Fruit fly (Drosophila melanogaster) whole organism: ENCODE data around the gene Cow.

Source experiments
- CG8478 ChIP-seq: fragments of >200 bp; optimal IDR thresholded peaks from 2 replicates; lab custom pipeline; 2018; ENCODE audit warnings: inconsistent platforms
- Dll ChIP-seq: fragments of >200 bp; optimal IDR thresholded peaks from 2 replicates; lab custom pipeline; 2017
- EcR ChIP-seq, 2 experiments: fragments of >200 bp; optimal IDR thresholded peaks; 2 replicates each; lab custom pipeline; 2017; ENCODE audit warnings: missing biosample characterization in 2 of 2, missing genetic modification characterization in 2 of 2, missing genetic modification reagents in 2 of 2
- pan ChIP-seq: fragments of >200 bp; optimal IDR thresholded peaks from 2 replicates; lab custom pipeline; 2017
- psq ChIP-seq: fragments of >200 bp; optimal IDR thresholded peaks from 2 replicates; lab custom pipeline; 2017
- usp ChIP-seq: fragments of >200 bp; optimal IDR thresholded peaks from 2 replicates; lab custom pipeline; 2017; ENCODE audit warnings: missing biosample characterization, missing genetic modification characterization, mixed read lengths

The Cow gene

DNA sequence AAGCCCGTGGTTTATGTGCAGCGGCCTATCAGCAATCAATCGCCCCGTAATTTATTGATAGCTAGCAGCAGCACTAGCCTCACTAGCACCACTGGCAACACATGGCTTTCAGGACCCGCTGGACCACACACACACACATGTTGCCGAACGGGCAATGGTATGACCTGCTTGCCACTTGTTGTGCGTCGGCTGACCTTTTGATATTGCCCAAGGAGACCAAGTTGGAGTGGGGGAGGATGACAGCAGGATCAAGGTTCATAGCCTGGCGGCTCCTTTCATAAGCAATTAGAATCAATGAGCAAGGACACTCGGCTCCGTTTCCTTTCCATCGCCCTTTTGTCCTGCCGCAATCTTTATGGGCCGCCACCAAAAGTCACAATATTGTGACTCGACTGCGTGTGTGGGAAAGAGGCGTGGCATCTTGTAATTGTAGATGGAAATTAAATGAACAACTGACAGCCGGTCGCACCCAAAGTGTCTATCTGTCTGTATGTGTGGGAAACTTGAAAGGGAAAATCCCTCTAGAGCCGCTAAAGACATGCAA, 18.9 kb upstream of the Cow start:
- TF ChIP-seq usp (GFP tag; lab: Kevin White, UChicago) (no peak), Dll (no peak), EcR (GFP tag; optimal IDR thresholded peaks at IDR 0.05; lab: Kevin White, UChicago) (no peak), psq (lab: Kevin White, UChicago) (no peak)

DNA sequence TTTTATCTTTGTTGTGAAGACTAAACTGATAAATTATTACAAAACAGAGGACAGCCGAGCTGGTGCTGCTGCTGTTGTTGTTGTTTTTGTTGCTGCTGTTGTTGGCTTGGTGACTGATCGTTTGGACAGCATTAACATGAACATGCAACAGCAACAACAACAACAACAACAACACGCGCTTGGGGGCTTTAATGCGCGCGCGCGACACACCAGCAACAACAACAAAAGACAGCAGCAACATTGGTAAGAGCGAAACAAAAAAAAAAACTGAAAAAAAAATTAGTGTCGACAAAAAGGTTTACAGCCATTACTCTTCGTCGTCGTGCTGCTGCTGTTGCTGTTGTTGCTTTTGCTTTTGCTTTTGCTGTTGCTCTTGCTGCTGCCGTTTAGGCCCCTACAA, 18.4 kb upstream of the Cow start:
- TF ChIP-seq CG8478 (lab: Kevin White, UChicago) (no peak), EcR (GFP tag; optimal IDR thresholded peaks at IDR 0.05; lab: Kevin White, UChicago) (no peak), usp (GFP tag; lab: Kevin White, UChicago) (no peak), Dll (no peak), pan (lab: Kevin White, UChicago) (no peak), psq (lab: Kevin White, UChicago) (no peak)

DNA sequence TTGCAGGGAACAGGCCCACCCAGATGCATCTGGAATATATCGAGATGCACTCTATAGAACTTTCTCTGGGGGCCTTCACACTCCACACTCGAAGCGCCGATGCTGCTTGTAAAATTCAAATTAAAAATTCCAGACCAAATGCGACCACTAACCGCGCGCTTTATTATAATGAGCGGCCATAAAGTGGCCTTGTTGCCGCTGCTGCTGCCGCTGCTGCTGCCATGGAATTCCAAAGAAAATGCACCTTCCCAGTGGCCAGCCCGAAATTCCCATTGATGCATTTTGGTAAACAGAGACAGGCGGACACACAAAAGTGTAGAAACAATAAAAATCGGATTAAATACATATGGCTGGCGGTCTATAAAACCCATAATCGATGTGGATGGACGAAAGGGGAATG, 17.7 kb upstream of the Cow start:
- TF ChIP-seq pan (lab: Kevin White, UChicago) (no peak), Dll (no peak), psq (lab: Kevin White, UChicago) (no peak), EcR (GFP tag; optimal IDR thresholded peaks at IDR 0.05; lab: Kevin White, UChicago) (no peak), usp (GFP tag; lab: Kevin White, UChicago) (no peak), CG8478 (lab: Kevin White, UChicago) (no peak)

DNA sequence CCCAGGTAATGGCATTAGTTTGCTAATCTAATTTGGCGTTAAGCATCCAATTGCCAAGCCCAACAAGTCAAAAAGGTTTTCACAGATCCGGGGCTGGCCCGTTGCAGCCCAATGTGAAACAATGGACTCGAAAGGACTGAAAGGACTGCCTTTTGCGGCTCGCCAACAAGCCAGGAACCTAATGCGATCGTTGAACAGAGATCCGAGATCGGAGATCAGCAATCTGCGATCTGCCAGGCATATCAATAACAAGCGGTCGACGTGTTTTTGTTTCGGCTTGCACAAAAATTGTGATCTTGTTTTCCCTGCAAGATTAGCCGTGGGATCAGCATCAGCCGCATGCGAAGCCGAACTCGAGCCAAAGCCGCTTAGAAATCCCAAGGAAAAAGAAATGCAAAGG, 17.1 kb upstream of the Cow start:
- TF ChIP-seq psq (lab: Kevin White, UChicago) (no peak), EcR (GFP tag; optimal IDR thresholded peaks at IDR 0.05; lab: Kevin White, UChicago) (no peak), usp (GFP tag; lab: Kevin White, UChicago) (no peak), pan (lab: Kevin White, UChicago) (no peak), Dll (no peak), CG8478 (lab: Kevin White, UChicago) (no peak)

DNA sequence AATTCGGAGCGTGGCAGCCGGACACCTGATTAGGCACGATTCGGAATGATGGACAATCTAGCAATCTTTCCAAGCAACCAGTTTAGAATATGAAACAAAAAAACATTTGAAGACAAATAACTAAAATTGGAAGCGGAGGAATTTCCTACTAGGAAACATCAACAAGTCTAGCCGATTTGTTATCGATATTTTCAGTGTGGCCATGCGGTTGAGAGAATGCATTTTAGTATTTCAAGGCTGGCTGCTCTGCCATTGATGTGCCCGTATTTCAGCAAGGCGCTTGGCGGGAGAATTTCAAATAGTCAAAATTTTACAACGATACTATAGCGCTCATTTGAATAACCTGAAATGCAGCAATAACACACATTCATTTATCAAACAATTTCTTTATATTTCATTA, 15.3 kb upstream of the Cow start, which contains the start of gene CG31457:
Gene CG31457, minus strand, starts transcription at position 186 of the 400 bp plus-strand sequence.
- TF ChIP-seq pan (lab: Kevin White, UChicago) (no peak), usp (GFP tag; lab: Kevin White, UChicago) (no peak), CG8478 (lab: Kevin White, UChicago) (no peak), EcR (GFP tag; optimal IDR thresholded peaks at IDR 0.05; lab: Kevin White, UChicago) (no peak), Dll (no peak), psq (lab: Kevin White, UChicago) (no peak)

DNA sequence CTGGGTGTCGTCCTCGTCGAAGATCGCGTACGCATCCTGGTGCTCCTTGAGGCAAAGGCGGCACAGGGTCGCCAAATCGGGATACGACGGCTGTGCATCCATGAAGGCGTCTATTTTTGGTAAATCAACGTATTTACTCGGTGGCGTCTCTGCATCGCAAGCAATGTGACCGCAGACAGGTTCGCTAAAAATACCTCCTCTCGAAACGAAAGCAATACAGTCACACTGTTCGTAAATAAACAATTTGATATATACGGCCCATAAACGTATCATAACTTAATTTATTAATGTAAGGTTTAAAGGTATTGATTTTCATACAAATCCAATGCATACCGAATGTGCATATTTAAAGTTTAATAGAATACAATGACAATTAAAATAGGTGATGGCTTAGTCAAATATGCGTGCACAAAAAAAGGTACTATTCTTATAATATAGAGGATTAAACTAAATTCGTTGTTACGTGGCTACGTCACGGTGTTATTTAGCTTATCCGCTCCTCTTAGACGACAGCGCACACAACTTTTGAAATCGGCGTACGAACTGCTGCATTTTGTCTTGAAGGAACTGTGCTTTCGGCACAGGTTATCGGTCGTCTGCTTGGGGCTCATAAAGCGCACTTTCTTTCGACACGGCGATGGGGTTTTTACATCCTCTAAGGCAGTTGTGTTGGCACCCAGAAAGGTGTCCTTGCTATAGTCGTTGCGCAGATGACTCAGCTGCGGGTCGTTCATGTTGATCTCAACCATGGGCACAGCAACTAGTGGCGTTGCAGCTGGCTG, 13.9 kb upstream of the Cow start, which contains the start of gene CG31365:
Gene CG31365, minus strand, starts transcription at position 182 of the 782 bp plus-strand sequence.
- TF ChIP-seq CG8478 (lab: Kevin White, UChicago) (no peak), psq (lab: Kevin White, UChicago) (no peak), usp (GFP tag; lab: Kevin White, UChicago) (no peak)

DNA sequence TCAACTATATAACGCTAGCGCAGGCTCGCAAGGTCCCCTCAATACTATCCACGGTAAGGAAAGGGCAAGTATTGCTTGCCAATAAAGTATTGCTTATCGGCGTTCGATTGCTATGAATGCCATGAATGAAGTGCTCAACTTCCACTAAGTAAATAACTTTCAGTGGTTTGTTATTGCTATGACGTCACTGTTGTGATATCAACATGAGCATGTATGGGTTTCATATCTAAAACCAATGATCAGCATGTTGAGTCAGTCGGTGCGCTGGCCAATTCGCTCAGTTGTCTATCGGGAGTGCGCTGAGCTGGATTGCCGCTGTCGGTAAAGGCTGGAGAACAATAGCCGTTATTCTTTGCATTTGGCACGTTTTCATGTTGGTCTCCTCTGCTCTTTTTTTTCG, 8.4 kb upstream of the Cow start:
- no peak for TF ChIP-seq Dll
- TF ChIP-seq pan (lab: Kevin White, UChicago): no peak
- no peak for TF ChIP-seq CG8478 (lab: Kevin White, UChicago)
- no peak for TF ChIP-seq psq (lab: Kevin White, UChicago)
- no peak for TF ChIP-seq EcR (GFP tag; optimal IDR thresholded peaks at IDR 0.05; lab: Kevin White, UChicago)
- no peak for TF ChIP-seq usp (GFP tag; lab: Kevin White, UChicago)

DNA sequence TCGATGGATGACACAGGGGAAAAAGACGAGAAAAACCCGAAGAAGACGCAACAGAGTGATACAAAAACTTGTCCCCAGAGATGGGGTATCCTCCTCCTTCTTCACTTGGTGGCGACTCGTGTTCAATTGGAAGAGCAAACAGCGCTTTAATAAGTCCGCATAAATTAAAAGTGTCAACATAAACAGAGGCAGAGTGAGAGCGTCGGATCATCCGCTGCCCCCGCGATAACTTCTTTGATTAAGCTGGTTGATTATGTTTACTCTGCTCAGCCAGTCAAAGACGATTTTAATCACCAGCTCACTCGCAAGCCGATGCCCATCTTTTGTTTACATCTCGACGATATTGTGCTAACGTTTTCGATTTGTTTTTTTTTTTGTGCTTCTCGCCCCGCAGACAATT, 7.3 kb upstream of the Cow start:
- no peak for TF ChIP-seq psq (lab: Kevin White, UChicago)
- no peak for TF ChIP-seq CG8478 (lab: Kevin White, UChicago)
- no peak for TF ChIP-seq pan (lab: Kevin White, UChicago)
- no peak for TF ChIP-seq Dll
- no peak for TF ChIP-seq EcR (GFP tag; optimal IDR thresholded peaks at IDR 0.05; lab: Kevin White, UChicago)
- no peak for TF ChIP-seq usp (GFP tag; lab: Kevin White, UChicago)

DNA sequence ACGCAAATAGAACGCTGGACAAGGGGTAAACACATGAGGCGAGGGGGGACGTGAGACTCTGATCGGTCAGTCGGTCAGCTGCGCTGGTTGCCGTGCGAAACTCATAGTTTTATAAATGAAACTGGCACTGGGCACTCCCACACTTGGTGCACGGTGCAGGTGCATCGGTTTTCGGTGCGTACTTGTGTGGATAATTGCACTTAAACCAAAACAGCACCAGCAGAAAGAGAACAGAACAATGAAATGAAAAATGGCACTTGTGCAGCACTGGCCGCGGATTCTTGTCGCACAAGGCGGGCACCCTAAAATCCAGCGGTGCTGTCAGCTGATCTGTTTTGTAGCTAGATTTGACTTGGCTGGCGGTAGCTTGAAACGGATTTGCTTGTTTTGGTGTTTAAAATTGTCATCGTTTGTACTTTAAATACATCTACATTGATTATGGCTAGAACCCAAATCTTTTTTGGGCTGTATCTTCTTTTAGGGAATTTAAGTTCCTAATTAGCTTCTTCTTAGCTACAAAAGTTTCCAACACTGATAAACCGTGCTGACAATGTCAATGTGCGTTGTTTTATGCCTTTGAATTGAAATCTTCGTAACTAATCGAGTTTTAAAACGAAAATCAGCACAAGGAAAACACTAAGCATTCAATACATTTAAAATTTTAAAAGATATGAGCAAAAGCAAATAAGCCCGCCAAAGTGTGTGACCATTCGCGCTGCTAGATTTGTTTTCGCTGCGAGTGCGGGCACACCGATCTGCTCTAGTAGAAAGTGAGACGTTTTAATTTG, 5.3 kb upstream of the Cow start, which contains the start of the genes Rassf and CenB1A:
Gene Rassf, minus strand, starts transcription at position 249 of the 788 bp plus-strand sequence.
Gene CenB1A, plus strand, starts transcription at position 718 of the 788 bp plus-strand sequence.
- TF ChIP-seq Dll (no peak), CG8478 (lab: Kevin White, UChicago) (no peak), usp (GFP tag; lab: Kevin White, UChicago) (no peak), pan (lab: Kevin White, UChicago) (no peak), psq (lab: Kevin White, UChicago) (no peak), EcR (GFP tag; optimal IDR thresholded peaks at IDR 0.05; lab: Kevin White, UChicago) (no peak)

DNA sequence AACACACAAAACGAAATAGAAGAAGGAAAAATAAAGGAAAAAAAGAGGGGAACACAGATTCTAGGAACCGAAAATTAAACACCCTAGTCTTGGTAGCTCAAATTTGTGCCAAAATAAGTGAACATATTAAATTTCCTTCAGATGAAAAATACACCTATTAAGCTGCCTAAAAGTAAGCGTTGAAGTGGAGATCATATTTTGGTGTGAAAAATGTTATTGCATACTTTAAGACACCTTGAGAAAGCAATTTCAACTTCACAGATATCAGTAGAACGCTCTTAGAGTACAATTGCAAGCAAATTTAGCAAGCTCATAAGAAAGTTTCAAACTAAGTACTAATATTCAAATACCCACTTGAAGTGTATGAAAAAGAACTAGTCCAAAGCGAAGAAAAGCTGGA, 1.8 kb downstream of the Cow start:
- no peak for TF ChIP-seq EcR (GFP tag; optimal IDR thresholded peaks at IDR 0.05; lab: Kevin White, UChicago)
- no peak for TF ChIP-seq CG8478 (lab: Kevin White, UChicago)
- no peak for TF ChIP-seq Dll
- no peak for TF ChIP-seq pan (lab: Kevin White, UChicago)
- no peak for TF ChIP-seq usp (GFP tag; lab: Kevin White, UChicago)
- no peak for TF ChIP-seq psq (lab: Kevin White, UChicago)

DNA sequence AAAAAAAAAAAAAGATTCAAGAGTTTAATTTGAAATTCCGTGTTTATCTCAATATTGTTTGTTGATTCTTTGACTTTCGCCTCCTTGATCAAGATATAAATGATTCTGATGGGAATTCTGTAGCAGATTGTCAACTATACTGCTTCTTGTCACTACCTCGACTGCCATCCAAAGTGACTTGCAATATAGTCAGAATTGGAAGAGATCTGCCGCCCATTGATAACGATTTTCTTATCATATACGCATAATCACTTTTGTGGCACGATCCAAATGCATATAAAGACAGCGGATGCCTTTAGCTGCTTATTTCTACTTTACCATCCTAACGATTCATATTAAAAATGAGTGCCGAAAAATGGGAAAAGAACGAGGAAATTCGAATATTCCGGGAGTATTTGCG, 13.3 kb downstream of the Cow start, which contains the start of gene CG6738:
Gene CG6738, plus strand, starts transcription at position 301 of the 400 bp plus-strand sequence.
- TF ChIP-seq Dll: no peak
- TF ChIP-seq psq (lab: Kevin White, UChicago): no peak
- no peak for TF ChIP-seq pan (lab: Kevin White, UChicago)
- no peak for TF ChIP-seq CG8478 (lab: Kevin White, UChicago)
- no peak for TF ChIP-seq EcR (GFP tag; optimal IDR thresholded peaks at IDR 0.05; lab: Kevin White, UChicago)
- TF ChIP-seq usp (GFP tag; lab: Kevin White, UChicago): no peak
